Fruit fly (Drosophila melanogaster): ENCODE measurements around the gene CG42792.

dm6 chr2L:15880056-15880455 lies 14.8 kb upstream of the CG42792 start, which contains the start of gene CG7653:
- TF ChIP-seq CG8478 (optimal IDR thresholded peaks at IDR 0.05) (no peak), Dll (optimal IDR thresholded peaks at IDR 0.05) (no peak), pan (optimal IDR thresholded peaks at IDR 0.05) (no peak), psq (optimal IDR thresholded peaks at IDR 0.05) (no peak)

Measured in whole organism.